Worm (Caenorhabditis elegans) whole organism, mixed stage, embryonic: ENCODE data around the gene pas-2.
A peak's percentile ranks its signal among the peaks of the same experiment; 100 is the strongest.

Experiments used
- bed-3 ChIP-seq: fragments of 200-800 bp; sonication (Bioruptor generic); optimal IDR thresholded peaks from 3 replicates; lab custom pipeline; 2018; ENCODE audit warnings: mild to moderate bottlenecking, missing genetic modification characterization, moderate library complexity, missing compliant biosample characterization
- blmp-1 ChIP-seq: fragments of 150-350 bp; optimal IDR thresholded peaks from 2 replicates; lab custom pipeline; 2014; ENCODE audit warnings: missing biosample characterization, missing genetic modification characterization
- ceh-43 ChIP-seq: fragments of 200-800 bp; sonication (Bioruptor generic); optimal IDR thresholded peaks from 2 replicates; lab custom pipeline; 2018; ENCODE audit warnings: mild to moderate bottlenecking, missing genetic modification characterization, moderate library complexity, missing compliant biosample characterization
- ces-1 ChIP-seq: fragments of 150-350 bp; optimal IDR thresholded peaks from 2 replicates; lab custom pipeline; 2014; ENCODE audit warnings: missing biosample characterization, missing genetic modification reagents, missing genetic modification characterization
- hlh-1 ChIP-seq: fragments of 150-350 bp; optimal IDR thresholded peaks from 2 replicates; lab custom pipeline; 2014; ENCODE audit warnings: missing biosample characterization, missing genetic modification reagents, missing genetic modification characterization
- lin-13 ChIP-seq: fragments of 150-350 bp; optimal IDR thresholded peaks from 2 replicates; lab custom pipeline; 2014; ENCODE audit warnings: missing biosample characterization, missing genetic modification characterization
- lsy-2 ChIP-seq: fragments of 150-350 bp; optimal IDR thresholded peaks from 2 replicates; lab custom pipeline; 2014; ENCODE audit warnings: missing biosample characterization, missing genetic modification characterization
- mab-5 ChIP-seq: fragments of 150-350 bp; optimal IDR thresholded peaks from 2 replicates; lab custom pipeline; 2014; ENCODE audit warnings: missing biosample characterization, missing genetic modification characterization
- mep-1 ChIP-seq: fragments of 150-350 bp; optimal IDR thresholded peaks from 2 replicates; lab custom pipeline; 2017; ENCODE audit warnings: missing biosample characterization, missing genetic modification reagents, missing genetic modification characterization, inconsistent platforms
- nhr-237 ChIP-seq: fragments of 150-350 bp; optimal IDR thresholded peaks from 2 replicates; lab custom pipeline; 2014; ENCODE audit warnings: missing biosample characterization, missing genetic modification characterization
- nhr-28 ChIP-seq: fragments of 150-350 bp; optimal IDR thresholded peaks from 2 replicates; lab custom pipeline; 2014; ENCODE audit warnings: missing biosample characterization, missing genetic modification characterization
- pha-4 ChIP-seq: fragments of 150-350 bp; optimal IDR thresholded peaks from 2 replicates; lab custom pipeline; 2018; ENCODE audit warnings: missing biosample characterization, missing genetic modification reagents, missing genetic modification characterization
- snpc-4 ChIP-seq: fragments of 150-350 bp; optimal IDR thresholded peaks from 2 replicates; lab custom pipeline; 2014; ENCODE audit warnings: missing biosample characterization, missing genetic modification characterization
- ztf-11 ChIP-seq: fragments of 150-350 bp; optimal IDR thresholded peaks from 2 replicates; lab custom pipeline; 2014; ENCODE audit warnings: missing biosample characterization, missing genetic modification characterization

DNA sequence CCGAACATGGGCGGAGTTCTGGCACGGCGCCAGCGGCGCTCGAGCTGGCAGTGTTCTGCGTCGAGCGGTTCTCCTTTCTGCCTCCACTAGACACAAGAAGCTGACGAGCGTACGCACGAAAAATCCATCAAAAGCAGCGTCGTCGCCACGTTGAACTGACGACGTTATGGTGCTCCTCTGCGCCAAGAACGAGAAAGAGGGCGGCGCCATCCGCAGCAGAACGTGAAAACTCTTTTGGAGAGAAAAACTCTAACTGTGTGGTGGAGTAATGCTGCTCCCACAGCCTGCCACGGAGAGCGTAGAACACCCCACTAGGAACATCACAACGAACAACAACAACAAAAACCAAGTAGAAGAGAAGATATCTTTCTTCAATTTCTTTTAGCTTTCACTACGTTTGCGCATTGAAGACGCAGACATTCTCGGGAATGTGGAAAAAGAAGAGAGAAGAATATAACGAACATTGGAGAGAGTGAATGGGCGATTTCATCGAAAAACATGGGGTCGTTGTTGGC lies 48.2 kb upstream of the pas-2 start:
- no peak for TF ChIP-seq snpc-4 (tag; lab: Kevin White, UChicago)
- TF ChIP-seq bed-3 (GFP tag; lab: Kevin White, UChicago): no peak
- TF ChIP-seq ceh-43 (GFP tag; lab: Kevin White, UChicago): no peak
- no peak for TF ChIP-seq pha-4 (tag; lab: Kevin White, UChicago)
- TF ChIP-seq lin-13: no peak
- TF ChIP-seq ces-1 (GFP tag; lab: Kevin White, UChicago): no peak
- no peak for TF ChIP-seq nhr-28 (tag; lab: Kevin White, UChicago)
- peak; percentile 2 for TF ChIP-seq mep-1 (tag; lab: Kevin White, UChicago)
- TF ChIP-seq lsy-2 (tag; lab: Kevin White, UChicago): no peak
- peak; percentile 66 for TF ChIP-seq hlh-1 (tag; lab: Kevin White, UChicago)
- no peak for TF ChIP-seq ztf-11
- no peak for TF ChIP-seq nhr-237 (tag; lab: Kevin White, UChicago)
- no peak for TF ChIP-seq mab-5 (tag; lab: Kevin White, UChicago)
- TF ChIP-seq blmp-1 (tag; lab: Kevin White, UChicago): peak; percentile 84
